Fruit fly (Drosophila melanogaster): Measurements from ENCODE around the gene Cpr64Aa.

The Cpr64Aa gene

dm6 chr3L:4221226-4221770 lies 12.3 kb upstream of the Cpr64Aa start (continued):
- TF ChIP-seq CG6175 (GFP tag; IDR thresholded peaks at IDR 0.05) (peak; percentile 63; the same call in 2 of the 3 replicates), CG10959 (GFP tag; IDR thresholded peaks at IDR 0.05) (no peak), sens (GFP tag) (no peak), Chrac-16 (GFP tag; optimal IDR thresholded peaks at IDR 0.05) (no peak), emc (GFP tag; optimal IDR thresholded peaks at IDR 0.05) (no peak), her (GFP tag; optimal IDR thresholded peaks at IDR 0.05) (no peak), CG18262 (tag; optimal IDR thresholded peaks at IDR 0.05) (no peak), CG9876 (GFP tag; optimal IDR thresholded peaks at IDR 0.05) (no peak), crol (GFP tag; IDR thresholded peaks at IDR 0.05) (peak; percentile 99), CG14050 (GFP tag; IDR thresholded peaks at IDR 0.05) (no peak), CG7357 (GFP tag; IDR thresholded peaks at IDR 0.05) (no peak), Atf-2 (GFP tag; optimal IDR thresholded peaks at IDR 0.05) (no peak), CG10366 (GFP tag; IDR thresholded peaks at IDR 0.05) (no peak), sim (GFP tag; IDR thresholded peaks at IDR 0.05) (no peak), knrl (GFP tag; IDR thresholded peaks at IDR 0.05; ENCODE audit: partially characterized antibody) (no peak), Max (GFP tag; optimal IDR thresholded peaks at IDR 0.05) (no peak), CG18476 (GFP tag; optimal IDR thresholded peaks at IDR 0.05) (no peak), CG7786 (GFP tag; optimal IDR thresholded peaks at IDR 0.05) (no peak), run (tag; optimal IDR thresholded peaks at IDR 0.05) (no peak), tap (tag; optimal IDR thresholded peaks at IDR 0.05) (no peak), Dek (tag; optimal IDR thresholded peaks at IDR 0.05) (no peak), croc (GFP tag; conservative IDR thresholded peaks at IDR 0.05) (no peak), CG34422 (GFP tag; IDR thresholded peaks at IDR 0.05) (no peak), tna (GFP tag; IDR thresholded peaks at IDR 0.05; ENCODE audit: partially characterized antibody) (0 out of 2 replicates have a peak, but pooled peaks have one; percentile 7), CG6813 (GFP tag; optimal IDR thresholded peaks at IDR 0.05) (peak; percentile 9), NK7.1 (GFP tag; optimal IDR thresholded peaks at IDR 0.05) (no peak), usp (GFP tag; optimal IDR thresholded peaks at IDR 0.05) (no peak), CG1233 (GFP tag; optimal IDR thresholded peaks at IDR 0.05) (no peak), Hmr (GFP tag; optimal IDR thresholded peaks at IDR 0.05) (peak; percentile 34), amos (GFP tag; IDR thresholded peaks at IDR 0.05; ENCODE audit: partially characterized antibody) (peak; percentile 34; the same call in 1 of the 2 replicates), CG14860 (GFP tag; IDR thresholded peaks at IDR 0.05; ENCODE audit: partially characterized antibody) (no peak), D19B (GFP tag; optimal IDR thresholded peaks at IDR 0.05) (no peak), row (GFP tag; IDR thresholded peaks at IDR 0.05) (peak; percentile 10; the same call in 1 of the 3 replicates), CG10654 (GFP tag; optimal IDR thresholded peaks at IDR 0.05) (no peak), zen (tag; optimal IDR thresholded peaks at IDR 0.05) (no peak), CG14014 (GFP tag; IDR thresholded peaks at IDR 0.05) (no peak), CG32767 (GFP tag; IDR thresholded peaks at IDR 0.05) (no peak), MTF-1 (GFP tag; optimal IDR thresholded peaks at IDR 0.05; ENCODE audit: borderline replicate concordance) (no peak), CG15073 (GFP tag; optimal IDR thresholded peaks at IDR 0.05) (no peak), klu (GFP tag; IDR thresholded peaks at IDR 0.05) (no peak), CG31441 (GFP tag; IDR thresholded peaks at IDR 0.05) (no peak), abd-A (tag; optimal IDR thresholded peaks at IDR 0.05) (peak; percentile 93), CG18011 (GFP tag; optimal IDR thresholded peaks at IDR 0.05) (no peak), chm (GFP tag; IDR thresholded peaks at IDR 0.05) (no peak), Nf-YB (GFP tag; optimal IDR thresholded peaks at IDR 0.05) (no peak), CG11695 (GFP tag; IDR thresholded peaks at IDR 0.05) (no peak), crp (GFP tag; optimal IDR thresholded peaks at IDR 0.05) (no peak), tx (GFP tag; optimal IDR thresholded peaks at IDR 0.05) (no peak), trh (GFP tag; optimal IDR thresholded peaks at IDR 0.05) (no peak), Hsf (GFP tag; optimal IDR thresholded peaks at IDR 0.05) (no peak), CG2120 (GFP tag; optimal IDR thresholded peaks at IDR 0.05) (no peak)

All from whole organism, embryonic.